Worm (Caenorhabditis elegans): Measurements from ENCODE around the gene ceh-24.
A peak's percentile ranks its signal among the peaks of the same experiment; 100 is the strongest.

DNA sequence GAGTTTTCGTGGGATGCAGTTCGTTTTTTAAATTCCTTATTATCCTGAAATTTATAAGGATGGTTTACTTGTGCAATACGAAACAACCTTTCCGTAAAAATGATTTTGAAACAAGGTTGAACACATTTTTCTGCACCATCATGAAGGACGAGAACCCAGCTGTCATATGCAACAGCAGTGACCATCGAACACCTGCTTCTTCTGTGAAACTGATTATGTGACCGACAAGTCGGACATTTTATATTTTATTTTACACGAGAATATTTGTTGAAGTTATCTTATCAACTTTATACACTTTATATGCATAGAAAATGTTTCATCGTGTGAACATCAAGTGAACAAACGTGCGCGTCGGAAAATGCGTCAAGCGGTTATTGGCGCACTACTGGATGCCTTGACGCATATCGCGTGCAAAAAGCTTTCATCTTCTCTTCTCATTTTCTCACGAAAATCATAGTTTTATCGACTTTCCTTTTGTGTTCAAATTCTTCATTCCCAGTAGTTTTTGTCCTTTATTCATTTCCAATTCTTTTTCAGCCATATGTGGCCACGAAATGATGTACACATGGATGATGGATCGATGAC is 5.9 kb downstream of the ceh-24 start, which contains the start of gene sel-10:
- no peak for TF ChIP-seq ZK546.5 (tag; optimal IDR thresholded peaks at IDR 0.05)
- peak; percentile 68 for TF ChIP-seq sma-3 (GFP tag; optimal IDR thresholded peaks at IDR 0.05)
- peak; percentile 75 for TF ChIP-seq fos-1 (tag; optimal IDR thresholded peaks at IDR 0.05)
- peak; percentile 85 for TF ChIP-seq unc-55 (GFP tag; optimal IDR thresholded peaks at IDR 0.05)
- no peak for TF ChIP-seq nhr-77 (tag; optimal IDR thresholded peaks at IDR 0.05)
